Fruit fly (Drosophila melanogaster): ENCODE results near the gene elm.

The elm gene

dm6 chr3R:5622406-5622752 lies 32.3 kb downstream of the elm start:
- peak; percentile 91 for TF ChIP-seq svp (GFP tag)
- no peak for TF ChIP-seq CG9139 (GFP tag; optimal IDR thresholded peaks at IDR 0.05)
- TF ChIP-seq Eip78C (GFP tag) = peak; percentile 18

- TF ChIP-seq spab (GFP tag; optimal IDR thresholded peaks at IDR 0.05) = peak; percentile 55
- TF ChIP-seq CG10669 (GFP tag; optimal IDR thresholded peaks at IDR 0.05) = peak; percentile 25
- TF ChIP-seq Sox15 (GFP tag; optimal IDR thresholded peaks at IDR 0.05) = no peak
- TF ChIP-seq fkh (GFP tag; optimal IDR thresholded peaks at IDR 0.05) = no peak
- TF ChIP-seq Sox102F (GFP tag; optimal IDR thresholded peaks at IDR 0.05) = no peak
- TF ChIP-seq CG8119 (GFP tag; IDR thresholded peaks at IDR 0.05) = 0 out of 3 replicates have a peak, but pooled peaks have one; percentile 25
- peak; percentile 69 for TF ChIP-seq CG9139 (GFP tag; optimal IDR thresholded peaks at IDR 0.05)
- peak; percentile 70 for TF ChIP-seq dsx (GFP tag; optimal IDR thresholded peaks at IDR 0.05; ENCODE audit: poor library complexity, severe bottlenecking)
- no peak for TF ChIP-seq Gug (GFP tag; IDR thresholded peaks at IDR 0.05)
- TF ChIP-seq Met (GFP tag; optimal IDR thresholded peaks at IDR 0.05) = no peak
- TF ChIP-seq Eip93F (GFP tag; optimal IDR thresholded peaks at IDR 0.05) = no peak
- peak; percentile 46 for TF ChIP-seq CG6854 (GFP tag; optimal IDR thresholded peaks at IDR 0.05)
- TF ChIP-seq CG8319 (GFP tag; optimal IDR thresholded peaks at IDR 0.05) = no peak
- peak; percentile 85 to 86 for TF ChIP-seq ss (GFP tag; optimal IDR thresholded peaks at IDR 0.05)
- TF ChIP-seq topi (GFP tag; optimal IDR thresholded peaks at IDR 0.05) = no peak
- no peak for TF ChIP-seq CG10631 (GFP tag; optimal IDR thresholded peaks at IDR 0.05)
- TF ChIP-seq CG3032 (tag; optimal IDR thresholded peaks at IDR 0.05) = no peak
- TF ChIP-seq CG15336 (GFP tag; IDR thresholded peaks at IDR 0.05) = peak; percentile 26; the same call in 1 of the 2 replicates
- peak; percentile 62 for TF ChIP-seq CG1621 (tag; optimal IDR thresholded peaks at IDR 0.05)
- TF ChIP-seq fd59A (GFP tag; optimal IDR thresholded peaks at IDR 0.05) = no peak
- peak; percentile 65 for TF ChIP-seq CG6808 (GFP tag; optimal IDR thresholded peaks at IDR 0.05)
- TF ChIP-seq CG8632 (GFP tag; optimal IDR thresholded peaks at IDR 0.05) = no peak
- TF ChIP-seq achi (GFP tag; optimal IDR thresholded peaks at IDR 0.05) = no peak
- peak; percentile 6 for TF ChIP-seq net (GFP tag; optimal IDR thresholded peaks at IDR 0.05)
- no peak for TF ChIP-seq dac (GFP tag; optimal IDR thresholded peaks at IDR 0.05)
- no peak for TF ChIP-seq acj6 (GFP tag; optimal IDR thresholded peaks at IDR 0.05)
- TF ChIP-seq Hr38 (GFP tag; optimal IDR thresholded peaks at IDR 0.05) = no peak
- TF ChIP-seq CG11902 (GFP tag; optimal IDR thresholded peaks at IDR 0.05) = no peak
- TF ChIP-seq CG4318 (GFP tag; optimal IDR thresholded peaks at IDR 0.05) = no peak
- TF ChIP-seq Sox14 (GFP tag; optimal IDR thresholded peaks at IDR 0.05) = peak; percentile 85
- TF ChIP-seq OdsH (GFP tag; optimal IDR thresholded peaks at IDR 0.05) = no peak
- TF ChIP-seq CG11762 (GFP tag; optimal IDR thresholded peaks at IDR 0.05; ENCODE audit: insufficient read depth) = no peak
- no peak for TF ChIP-seq Hr4 (GFP tag; optimal IDR thresholded peaks at IDR 0.05)
- TF ChIP-seq CG34406 (GFP tag; optimal IDR thresholded peaks at IDR 0.05) = no peak
- TF ChIP-seq Lpt (GFP tag; optimal IDR thresholded peaks at IDR 0.05) = no peak
- TF ChIP-seq svp (GFP tag) = no peak
- TF ChIP-seq Eip78C (GFP tag) = peak; percentile 70
- peak; percentile 15; the same call in 1 of the 3 replicates for TF ChIP-seq CG6163 (GFP tag; IDR thresholded peaks at IDR 0.05)
- TF ChIP-seq CG3919 (GFP tag; optimal IDR thresholded peaks at IDR 0.05) = peak; percentile 28
- TF ChIP-seq Ets21C (GFP tag; optimal IDR thresholded peaks at IDR 0.05) = no peak
- TF ChIP-seq Eip75B (GFP tag; optimal IDR thresholded peaks at IDR 0.05) = peak; percentile 19
- TF ChIP-seq pdm3 (GFP tag; optimal IDR thresholded peaks at IDR 0.05) = no peak
- TF ChIP-seq lz (GFP tag; optimal IDR thresholded peaks at IDR 0.05) = no peak
- TF ChIP-seq CG11294 (GFP tag; IDR thresholded peaks at IDR 0.05) = no peak
- no peak for TF ChIP-seq fd85E (GFP tag; optimal IDR thresholded peaks at IDR 0.05)
- TF ChIP-seq salr (GFP tag; optimal IDR thresholded peaks at IDR 0.05) = no peak
- no peak for TF ChIP-seq CG31627 (GFP tag; optimal IDR thresholded peaks at IDR 0.05)
- no peak for TF ChIP-seq Blimp-1 (GFP tag; optimal IDR thresholded peaks at IDR 0.05)
- no peak for TF ChIP-seq cyc (GFP tag; optimal IDR thresholded peaks at IDR 0.05)
Measured at dm6 chr3R:5621714-5622405, 32.8 kb downstream of the elm start.
